Worm (Caenorhabditis elegans) whole organism, L1 larva: Measurements from ENCODE around the gene C29F9.2.

Experiments
- C04F5.9 ChIP-seq: sonication (generic microtip); optimal IDR thresholded peaks from 2 replicates; lab custom pipeline; 2016; ENCODE audit warnings: missing genetic modification characterization, missing compliant biosample characterization
- C16A3.4 ChIP-seq: fragments of 150-350 bp; optimal IDR thresholded peaks from 2 replicates; lab custom pipeline; 2014; ENCODE audit warnings: missing biosample characterization, missing genetic modification characterization
- F16B12.6 ChIP-seq: fragments of 150-350 bp; optimal IDR thresholded peaks from 2 replicates; lab custom pipeline; 2014; ENCODE audit warnings: missing biosample characterization, missing genetic modification characterization
- aha-1 ChIP-seq: fragments of 150-350 bp; optimal IDR thresholded peaks from 2 replicates; lab custom pipeline; 2014; ENCODE audit warnings: missing biosample characterization, missing genetic modification characterization
- blmp-1 ChIP-seq: fragments of 150-350 bp; optimal IDR thresholded peaks from 2 replicates; lab custom pipeline; 2014; ENCODE audit warnings: missing biosample characterization, missing genetic modification characterization
- ceh-82 ChIP-seq, 3 experiments: fragments of 150-350 bp in 1 of 3; sonication (generic microtip) in 2 of 3; optimal IDR thresholded peaks; 2 replicates each; lab custom pipeline; 2014 to 2017; ENCODE audit warnings: missing biosample characterization in 3 of 3, missing genetic modification characterization in 3 of 3
- ceh-90 ChIP-seq: sonication (generic microtip); optimal IDR thresholded peaks from 2 replicates; lab custom pipeline; 2016; ENCODE audit warnings: missing genetic modification characterization, missing compliant biosample characterization
- ces-1 ChIP-seq: fragments of 150-350 bp; optimal IDR thresholded peaks from 2 replicates; lab custom pipeline; 2014; ENCODE audit warnings: missing biosample characterization, missing genetic modification reagents, missing genetic modification characterization
- efl-3 ChIP-seq: fragments of 200-800 bp; sonication (Bioruptor generic); optimal IDR thresholded peaks from 2 replicates; lab custom pipeline; 2018; ENCODE audit warnings: mild to moderate bottlenecking, missing genetic modification characterization, missing compliant biosample characterization
- egl-13 ChIP-seq: sonication (generic microtip); optimal IDR thresholded peaks from 2 replicates; lab custom pipeline; 2016; ENCODE audit warnings: missing genotype, missing genetic modification reagents, missing genetic modification characterization, missing compliant biosample characterization
- egl-27 ChIP-seq, 2 experiments: fragments of 150-350 bp in 1 of 2; sonication (generic microtip); optimal IDR thresholded peaks; 3 replicates each; lab custom pipeline; 2017 to 2018; ENCODE audit warnings: missing biosample characterization in 2 of 2, missing genetic modification characterization in 2 of 2, missing genetic modification reagents in 2 of 2
- ets-5 ChIP-seq: fragments of 200-800 bp; sonication (Bioruptor generic); IDR thresholded peaks from 2 replicates; pipeline ENCODE4 v1.3.6; 2022; ENCODE audit warnings: missing genetic modification characterization, missing compliant biosample characterization
- fkh-10 ChIP-seq: sonication (generic microtip); optimal IDR thresholded peaks from 2 replicates; lab custom pipeline; 2017; ENCODE audit warnings: missing biosample characterization, missing genetic modification reagents, missing genetic modification characterization
- fkh-4 ChIP-seq: sonication (generic microtip); optimal IDR thresholded peaks from 2 replicates; lab custom pipeline; 2016; ENCODE audit warnings: missing compliant biosample characterization, missing genetic modification characterization, borderline replicate concordance
- fkh-8 ChIP-seq: sonication (generic microtip); optimal IDR thresholded peaks from 2 replicates; lab custom pipeline; 2016; ENCODE audit warnings: mild to moderate bottlenecking, missing genetic modification characterization, missing compliant biosample characterization
- grh-1 ChIP-seq: fragments of 200-800 bp; sonication (Bioruptor generic); IDR thresholded peaks from 2 replicates; pipeline ENCODE4 v1.3.6; 2022; ENCODE audit warnings: missing genetic modification reagents, missing genetic modification characterization, missing compliant biosample characterization
- isw-1 ChIP-seq: fragments of 200-800 bp; sonication (Bioruptor generic); IDR thresholded peaks from 2 replicates; pipeline ENCODE4 v1.3.6; 2022; ENCODE audit warnings: missing genetic modification characterization, missing compliant biosample characterization
- lin-39 ChIP-seq: fragments of 150-350 bp; optimal IDR thresholded peaks from 2 replicates; lab custom pipeline; 2014; ENCODE audit warnings: missing biosample characterization, missing genetic modification reagents, missing genetic modification characterization
- mab-9 ChIP-seq: fragments of 200-800 bp; sonication (Bioruptor generic); IDR thresholded peaks from 2 replicates; pipeline ENCODE4 v1.3.6; 2022; ENCODE audit warnings: missing genetic modification reagents, missing genetic modification characterization, missing compliant biosample characterization
- mdl-1 ChIP-seq, 2 experiments: fragments of 150-350 bp; optimal IDR thresholded peaks; 2 replicates each; lab custom pipeline; 2014 to 2017; ENCODE audit warnings: missing biosample characterization in 2 of 2, missing genetic modification characterization in 2 of 2, inconsistent platforms in 1 of 2
- mef-2 ChIP-seq: fragments of 150-350 bp; optimal IDR thresholded peaks from 2 replicates; lab custom pipeline; 2014; ENCODE audit warnings: missing biosample characterization, missing genetic modification characterization
- mep-1 ChIP-seq: fragments of 150-350 bp; optimal IDR thresholded peaks from 2 replicates; lab custom pipeline; 2014; ENCODE audit warnings: missing biosample characterization, missing genetic modification characterization
- nhr-28 ChIP-seq: fragments of 150-350 bp; optimal IDR thresholded peaks from 2 replicates; lab custom pipeline; 2014; ENCODE audit warnings: missing biosample characterization, missing genetic modification characterization
- nhr-47 ChIP-seq: sonication (generic microtip); optimal IDR thresholded peaks from 2 replicates; lab custom pipeline; 2016; ENCODE audit warnings: mild to moderate bottlenecking, missing genetic modification characterization, moderate library complexity, missing compliant biosample characterization
- nhr-76 ChIP-seq: sonication (generic microtip); optimal IDR thresholded peaks from 2 replicates; lab custom pipeline; 2017; ENCODE audit warnings: missing biosample characterization, missing genetic modification characterization
- nhr-77 ChIP-seq: fragments of 150-350 bp; optimal IDR thresholded peaks from 2 replicates; lab custom pipeline; 2014; ENCODE audit warnings: missing biosample characterization, missing genetic modification characterization
- nhr-84 ChIP-seq: sonication (generic microtip); optimal IDR thresholded peaks from 2 replicates; lab custom pipeline; 2017; ENCODE audit warnings: missing biosample characterization, missing genetic modification characterization
- nhr-85 ChIP-seq: sonication (generic microtip); peaks from one replicate; lab custom pipeline; 2016; ENCODE audit warnings: missing genetic modification characterization, inconsistent platforms, missing compliant biosample characterization
- pag-3 ChIP-seq: sonication (generic microtip); optimal IDR thresholded peaks from 2 replicates; lab custom pipeline; 2017; ENCODE audit warnings: missing genetic modification characterization, mild to moderate bottlenecking, missing compliant biosample characterization, antibody characterized with exemption, borderline replicate concordance; ENCODE audit not compliant: insufficient read depth
- rnt-1 ChIP-seq: sonication (generic microtip); optimal IDR thresholded peaks from 2 replicates; lab custom pipeline; 2016; ENCODE audit warnings: mild to moderate bottlenecking, missing genetic modification characterization, moderate library complexity, missing compliant biosample characterization
- snu-23 ChIP-seq: sonication (generic microtip); optimal IDR thresholded peaks from 2 replicates; lab custom pipeline; 2016; ENCODE audit warnings: missing genetic modification characterization, missing compliant biosample characterization
- sptf-1 ChIP-seq: fragments of 150-350 bp; optimal IDR thresholded peaks from 2 replicates; lab custom pipeline; 2014; ENCODE audit warnings: missing biosample characterization, missing genetic modification characterization
- sup-37 ChIP-seq: fragments of 200-800 bp; sonication (Bioruptor generic); optimal IDR thresholded peaks from 2 replicates; lab custom pipeline; 2018; ENCODE audit warnings: mild to moderate bottlenecking, missing genetic modification characterization, missing compliant biosample characterization
- tbx-2 ChIP-seq: sonication (generic microtip); optimal IDR thresholded peaks from 2 replicates; lab custom pipeline; 2016; ENCODE audit warnings: missing genetic modification characterization, missing compliant biosample characterization
- tlp-1 ChIP-seq: fragments of 150-350 bp; optimal IDR thresholded peaks from 2 replicates; lab custom pipeline; 2014; ENCODE audit warnings: missing biosample characterization, missing genetic modification characterization
- unc-62 ChIP-seq: fragments of 150-350 bp; optimal IDR thresholded peaks from 2 replicates; lab custom pipeline; 2014; ENCODE audit warnings: missing biosample characterization, missing genetic modification reagents, missing genetic modification characterization
- unc-86 ChIP-seq: sonication (generic microtip); optimal IDR thresholded peaks from 2 replicates; lab custom pipeline; 2016; ENCODE audit warnings: missing genetic modification characterization, missing compliant biosample characterization
- unc-98 ChIP-seq: fragments of 200-800 bp; sonication (Bioruptor generic); IDR thresholded peaks from 2 replicates; pipeline ENCODE4 v1.3.6; 2022; ENCODE audit warnings: missing genetic modification characterization, missing compliant biosample characterization
- zag-1 ChIP-seq: fragments of 150-350 bp; optimal IDR thresholded peaks from 2 replicates; lab custom pipeline; 2014; ENCODE audit warnings: missing biosample characterization, missing genetic modification characterization
- ztf-11 ChIP-seq, 2 experiments: sonication (generic microtip); optimal IDR thresholded peaks; 2 replicates each; lab custom pipeline; 2016 to 2017; ENCODE audit warnings: missing genetic modification characterization in 2 of 2, missing biosample characterization in 1 of 2, missing compliant biosample characterization in 1 of 2
- ztf-4 ChIP-seq: fragments of 150-350 bp; optimal IDR thresholded peaks from 2 replicates; lab custom pipeline; 2014; ENCODE audit warnings: missing biosample characterization, missing genetic modification characterization

Gene C29F9.2

ce11 chrIII:173501-173900 is 42.8 kb downstream of the C29F9.2 start, which contains the start of gene F40G9.19:
Gene F40G9.19 (plus strand): TSS chrIII:173801.
- TF ChIP-seq aha-1 (tag; lab: Kevin White, UChicago) (no peak), zag-1 (tag; lab: Kevin White, UChicago) (no peak), egl-13 (no peak), nhr-85 (tag; lab: Kevin White, UChicago) (no peak), nhr-76 (tag; lab: Kevin White, UChicago) (no peak), unc-98 (GFP tag; lab: Robert Waterston, UW) (no peak), C16A3.4 (no peak), nhr-28 (no peak), lin-39 (tag; lab: Kevin White, UChicago) (no peak), grh-1 (no peak), tlp-1 (no peak)

- no peak for TF ChIP-seq rnt-1
- TF ChIP-seq mef-2 (tag; lab: Kevin White, UChicago) = no peak
- TF ChIP-seq snu-23 = no peak
- TF ChIP-seq nhr-77 = no peak
- no peak for TF ChIP-seq egl-27 (tag; optimal IDR thresholded peaks at IDR 0.05; lab: Kevin White, UChicago)
- TF ChIP-seq blmp-1 (tag; lab: Kevin White, UChicago) = no peak
- TF ChIP-seq C16A3.4 = no peak
- no peak for TF ChIP-seq unc-86
- TF ChIP-seq, all 84 proteins: peak for 0
These were observed 45.0 kb downstream of the C29F9.2 start, which contains the start of gene clec-148 for ce11 chrIII:175733-176132. Gene clec-148 (minus strand): TSS chrIII:175833.

ce11 chrIII:177715-178114 is 47.0 kb downstream of the C29F9.2 start, which contains the start of gene F40G9.14:
Gene F40G9.14 (minus strand): TSS chrIII:177815.
- TF ChIP-seq fkh-10 (no peak), mep-1 (no peak)

ce11 chrIII:178126-178525 is 47.4 kb downstream of the C29F9.2 start:
- no peak for TF ChIP-seq ceh-82 (tag; optimal IDR thresholded peaks at IDR 0.05; lab: Kevin White, UChicago)
- TF ChIP-seq F16B12.6 (tag; lab: Kevin White, UChicago) = no peak
- no peak for TF ChIP-seq egl-13
- TF ChIP-seq zag-1 (tag; lab: Kevin White, UChicago) = no peak
- TF ChIP-seq ces-1 (GFP tag; lab: Kevin White, UChicago) = no peak
- TF ChIP-seq efl-3 = no peak
- TF ChIP-seq pag-3 = no peak
- no peak for TF ChIP-seq C04F5.9 (tag; lab: Kevin White, UChicago)
- no peak for TF ChIP-seq unc-86
- no peak for TF ChIP-seq rnt-1
- TF ChIP-seq fkh-8 (tag; lab: Kevin White, UChicago) = no peak
- TF ChIP-seq mab-9 = no peak
- TF ChIP-seq tbx-2 (tag; lab: Kevin White, UChicago) = no peak
- no peak for TF ChIP-seq nhr-84
- no peak for TF ChIP-seq C16A3.4
- no peak for TF ChIP-seq sptf-1 (tag; lab: Kevin White, UChicago)

- no peak for TF ChIP-seq sup-37 (GFP tag; lab: Kevin White, UChicago)
- TF ChIP-seq unc-62 (GFP tag; lab: Kevin White, UChicago) = no peak
- no peak for TF ChIP-seq nhr-84
- TF ChIP-seq ztf-11 (tag; optimal IDR thresholded peaks at IDR 0.05; lab: Kevin White, UChicago) = no peak
- TF ChIP-seq ets-5 (GFP tag; lab: Robert Waterston, UW) = no peak
These were observed 48.4 kb downstream of the C29F9.2 start, which contains the start of gene F40G9.6 for ce11 chrIII:179123-179592. Gene F40G9.6 (plus strand): TSS chrIII:179542.

- TF ChIP-seq isw-1 (GFP tag; lab: Robert Waterston, UW) (no peak), ceh-90 (tag; lab: Kevin White, UChicago) (no peak), fkh-4 (no peak), ztf-4 (tag; lab: Kevin White, UChicago) (no peak), nhr-47 (no peak), nhr-77 (no peak), snu-23 (no peak), F16B12.6 (tag; lab: Kevin White, UChicago) (no peak), mdl-1 (tag; optimal IDR thresholded peaks at IDR 0.05; lab: Kevin White, UChicago) (no peak), nhr-28 (no peak)
- TF ChIP-seq, all 84 proteins: peak for 0
These were observed 50.2 kb downstream of the C29F9.2 start, which contains the start of gene F40G9.5 for ce11 chrIII:180963-181362. Gene F40G9.5 (plus strand): TSS chrIII:181263.
